Fruit fly (Drosophila melanogaster): Measurements from ENCODE around the gene CG33286.
A peak's percentile ranks its signal among the peaks of the same experiment; 100 is the strongest.

CG33286 gene

DNA sequence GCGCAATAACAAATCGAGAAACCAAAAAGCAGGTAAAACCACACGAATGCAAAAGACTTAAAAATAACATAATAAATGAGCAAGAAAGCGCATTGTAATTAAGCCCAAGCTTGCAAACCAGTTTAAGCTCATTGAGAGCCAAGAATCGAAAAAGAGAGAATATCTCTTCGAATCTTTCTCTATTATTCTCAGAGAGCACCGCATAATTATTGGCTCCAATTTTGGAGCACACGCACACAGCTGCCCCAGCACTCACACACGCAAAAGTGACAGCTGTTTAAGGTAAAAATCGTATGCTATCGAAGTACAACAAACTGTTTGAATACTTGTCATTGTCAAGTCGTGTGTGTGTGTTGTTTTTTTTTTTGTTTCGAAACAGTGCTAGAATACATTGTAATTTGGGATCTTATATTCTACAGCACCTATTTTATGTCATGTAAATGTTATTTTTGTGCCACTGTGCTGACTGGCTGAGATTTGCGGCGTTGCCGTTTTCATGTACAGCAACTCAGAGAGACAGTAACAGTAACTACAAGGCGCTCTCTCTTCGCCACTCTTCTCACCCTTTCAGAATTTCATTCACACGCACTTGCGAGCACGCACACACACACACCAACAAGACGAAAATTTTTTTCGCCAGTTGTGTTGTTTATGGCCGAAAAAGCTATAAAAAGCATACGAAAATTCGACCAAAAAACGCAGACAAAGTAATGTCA, 35.1 kb upstream of the CG33286 start:
- peak; percentile 76 for TF ChIP-seq OdsH (GFP tag; optimal IDR thresholded peaks at IDR 0.05)
- TF ChIP-seq usp (GFP tag; optimal IDR thresholded peaks at IDR 0.05) = no peak
- peak; percentile 42 for TF ChIP-seq brk (GFP tag; optimal IDR thresholded peaks at IDR 0.05)
- TF ChIP-seq CG9705 (GFP tag; optimal IDR thresholded peaks at IDR 0.05) = no peak
- TF ChIP-seq br (GFP tag; optimal IDR thresholded peaks at IDR 0.05) = peak; percentile 83
- no peak for TF ChIP-seq lola (GFP tag; optimal IDR thresholded peaks at IDR 0.05)
- no peak for TF ChIP-seq GATAd (GFP tag; optimal IDR thresholded peaks at IDR 0.05)
- no peak for TF ChIP-seq sv (GFP tag; optimal IDR thresholded peaks at IDR 0.05)
- peak; percentile 23 for TF ChIP-seq Vsx2 (GFP tag; optimal IDR thresholded peaks at IDR 0.05; ENCODE audit: partially characterized antibody)
- peak; percentile 29 to 63 for TF ChIP-seq dl (GFP tag; optimal IDR thresholded peaks at IDR 0.05; ENCODE audit: insufficient read depth in 1 of 2, partially characterized antibody in 2 of 2)
- peak; percentile 74 for TF ChIP-seq woc (GFP tag; optimal IDR thresholded peaks at IDR 0.05)
- TF ChIP-seq Hr78 (GFP tag; optimal IDR thresholded peaks at IDR 0.05) = no peak
- TF ChIP-seq Jra (GFP tag; optimal IDR thresholded peaks at IDR 0.05) = peak; percentile 52
- TF ChIP-seq psq (GFP tag; optimal IDR thresholded peaks at IDR 0.05) = peak; percentile 85
- no peak for TF ChIP-seq pan (optimal IDR thresholded peaks at IDR 0.05)
- TF ChIP-seq fru (GFP tag; optimal IDR thresholded peaks at IDR 0.05) = peak; percentile 96
- peak; percentile 31 for TF ChIP-seq dmrt93B (GFP tag; optimal IDR thresholded peaks at IDR 0.05)
- no peak for TF ChIP-seq jim (GFP tag; optimal IDR thresholded peaks at IDR 0.05)
- no peak for TF ChIP-seq N (GFP tag; optimal IDR thresholded peaks at IDR 0.05)
- peak; percentile 79 for TF ChIP-seq ey (GFP tag; optimal IDR thresholded peaks at IDR 0.05)
- peak; percentile 68 for TF ChIP-seq sage (GFP tag; optimal IDR thresholded peaks at IDR 0.05)
- TF ChIP-seq Hr83 (GFP tag; optimal IDR thresholded peaks at IDR 0.05; ENCODE audit: poor library complexity, severe bottlenecking) = no peak
- no peak for TF ChIP-seq dsf (GFP tag; optimal IDR thresholded peaks at IDR 0.05; ENCODE audit: borderline replicate concordance)
- TF ChIP-seq Sp1 (GFP tag; optimal IDR thresholded peaks at IDR 0.05) = peak; percentile 35
- TF ChIP-seq Myc (optimal IDR thresholded peaks at IDR 0.05) = no peak
- no peak for TF ChIP-seq Rel (GFP tag; optimal IDR thresholded peaks at IDR 0.05)
- TF ChIP-seq Rel (tag; optimal IDR thresholded peaks at IDR 0.05) = peak; percentile 12
- peak; percentile 70 for TF ChIP-seq Hnf4 (GFP tag; optimal IDR thresholded peaks at IDR 0.05)
- no peak for TF ChIP-seq Dfd (GFP tag; optimal IDR thresholded peaks at IDR 0.05)
- TF ChIP-seq CrebA (GFP tag; optimal IDR thresholded peaks at IDR 0.05; ENCODE audit: borderline replicate concordance) = peak; percentile 52
- peak; percentile 66 for TF ChIP-seq CG32264 (GFP tag; optimal IDR thresholded peaks at IDR 0.05)
- TF ChIP-seq tai (GFP tag; optimal IDR thresholded peaks at IDR 0.05) = no peak
- peak; percentile 87 for TF ChIP-seq h (GFP tag; optimal IDR thresholded peaks at IDR 0.05)
- peak in 1 of 2 experiments; percentile 84 for TF ChIP-seq foxo (GFP tag; optimal IDR thresholded peaks at IDR 0.05)
- TF ChIP-seq Abd-B (GFP tag; optimal IDR thresholded peaks at IDR 0.05) = no peak
- TF ChIP-seq Mio (GFP tag; optimal IDR thresholded peaks at IDR 0.05) = no peak
- peak; percentile 28 for TF ChIP-seq HLH106 (tag; optimal IDR thresholded peaks at IDR 0.05)
- peak; percentile 81 for TF ChIP-seq rgr (GFP tag; optimal IDR thresholded peaks at IDR 0.05)
- TF ChIP-seq Dif (GFP tag; optimal IDR thresholded peaks at IDR 0.05; ENCODE audit: partially characterized antibody) = peak; percentile 70

DNA sequence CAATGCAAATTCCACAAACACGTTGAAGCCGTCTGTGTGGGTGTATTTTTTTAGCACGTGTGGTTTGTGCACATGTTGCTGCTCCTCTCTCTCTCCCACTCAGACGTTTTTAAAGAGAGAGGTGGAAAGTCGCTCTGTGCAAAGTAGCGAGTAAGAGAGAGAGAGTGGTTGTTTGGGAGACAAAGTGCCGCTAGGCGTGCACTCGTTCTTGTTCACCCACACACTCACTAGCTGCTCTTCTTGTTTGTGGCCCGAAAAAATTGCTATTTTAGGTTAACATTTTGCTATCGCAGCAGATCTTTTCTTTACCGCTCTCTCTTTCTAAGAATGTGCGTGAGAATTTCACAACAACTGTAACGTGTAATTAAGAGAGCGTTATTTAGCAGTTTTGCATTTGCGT, 34.4 kb upstream of the CG33286 start:
- TF ChIP-seq Myc (optimal IDR thresholded peaks at IDR 0.05) = no peak
- no peak for TF ChIP-seq lola (GFP tag; optimal IDR thresholded peaks at IDR 0.05)
- TF ChIP-seq Jra (GFP tag; optimal IDR thresholded peaks at IDR 0.05) = no peak
- peak; percentile 84 to 94 for TF ChIP-seq dl (GFP tag; optimal IDR thresholded peaks at IDR 0.05; ENCODE audit: insufficient read depth in 1 of 2, partially characterized antibody in 2 of 2)
- no peak for TF ChIP-seq Rel (GFP tag; optimal IDR thresholded peaks at IDR 0.05)
- TF ChIP-seq Rel (tag; optimal IDR thresholded peaks at IDR 0.05) = peak; percentile 11
- TF ChIP-seq CrebA (GFP tag; optimal IDR thresholded peaks at IDR 0.05; ENCODE audit: borderline replicate concordance) = no peak
- no peak for TF ChIP-seq tai (GFP tag; optimal IDR thresholded peaks at IDR 0.05)
- TF ChIP-seq Vsx2 (GFP tag; optimal IDR thresholded peaks at IDR 0.05; ENCODE audit: partially characterized antibody) = peak; percentile 58
- TF ChIP-seq woc (GFP tag; optimal IDR thresholded peaks at IDR 0.05) = no peak
- TF ChIP-seq Dif (GFP tag; optimal IDR thresholded peaks at IDR 0.05; ENCODE audit: partially characterized antibody) = peak; percentile 94
- no peak for TF ChIP-seq HLH106 (tag; optimal IDR thresholded peaks at IDR 0.05)

Measured in whole organism, wandering third instar larva.